Fruit fly (Drosophila melanogaster): Measurements from ENCODE around the gene CG7322.
A peak's percentile ranks its signal among the peaks of the same experiment; 100 is the strongest.

Gene CG7322

dm6 chrX:18843229-18844033, 14.1 kb downstream of the CG7322 start, which contains the start of gene htk (continued):
- peak; percentile 91 for TF ChIP-seq Dip2 (GFP tag; IDR thresholded peaks at IDR 0.05)
- TF ChIP-seq kni (GFP tag; optimal IDR thresholded peaks at IDR 0.05), result no peak
- peak; percentile 79 for TF ChIP-seq CG13624 (GFP tag; optimal IDR thresholded peaks at IDR 0.05)
- no peak for TF ChIP-seq grn (GFP tag; optimal IDR thresholded peaks at IDR 0.05)
- peak; percentile 9 for TF ChIP-seq Oli (tag; optimal IDR thresholded peaks at IDR 0.05)
- peak; percentile 3 for TF ChIP-seq CG18011 (GFP tag; optimal IDR thresholded peaks at IDR 0.05)
- TF ChIP-seq sd (tag; optimal IDR thresholded peaks at IDR 0.05), result peak; percentile 39
- TF ChIP-seq bab2 (GFP tag; optimal IDR thresholded peaks at IDR 0.05), result peak; percentile 77
- TF ChIP-seq E2f1 (GFP tag; IDR thresholded peaks at IDR 0.05), result peak; percentile 79
- TF ChIP-seq CG12942 (GFP tag; optimal IDR thresholded peaks at IDR 0.05), result peak; percentile 53
- peak; percentile 86 for TF ChIP-seq inv (GFP tag; IDR thresholded peaks at IDR 0.05; ENCODE audit: partially characterized antibody)
- TF ChIP-seq Doc3 (GFP tag; IDR thresholded peaks at IDR 0.05; ENCODE audit: partially characterized antibody), result peak; percentile 70; the same call in 2 of the 3 replicates
- peak; percentile 44 for TF ChIP-seq Sin3A (optimal IDR thresholded peaks at IDR 0.05)
- TF ChIP-seq MESR4 (GFP tag; optimal IDR thresholded peaks at IDR 0.05), result peak; percentile 92
- no peak for TF ChIP-seq dan (GFP tag; IDR thresholded peaks at IDR 0.05)
- no peak for TF ChIP-seq CG13296 (GFP tag; optimal IDR thresholded peaks at IDR 0.05)
- TF ChIP-seq CG7556 (GFP tag; optimal IDR thresholded peaks at IDR 0.05), result peak; percentile 21
- no peak for TF ChIP-seq run (tag; optimal IDR thresholded peaks at IDR 0.05)
- TF ChIP-seq cad (GFP tag; optimal IDR thresholded peaks at IDR 0.05), result no peak
- TF ChIP-seq Hmx (GFP tag; optimal IDR thresholded peaks at IDR 0.05), result no peak
- TF ChIP-seq TFAM (GFP tag; optimal IDR thresholded peaks at IDR 0.05), result no peak
- peak; percentile 87 for TF ChIP-seq CHES-1-like (GFP tag; optimal IDR thresholded peaks at IDR 0.05)
- peak; percentile 66 for TF ChIP-seq CG3163 (GFP tag; optimal IDR thresholded peaks at IDR 0.05)
- peak; percentile 86 for TF ChIP-seq HLH4C (GFP tag; IDR thresholded peaks at IDR 0.05; ENCODE audit: partially characterized antibody)
- TF ChIP-seq tup (GFP tag; optimal IDR thresholded peaks at IDR 0.05), result peak; percentile 5
- TF ChIP-seq CG8089 (GFP tag; optimal IDR thresholded peaks at IDR 0.05), result peak; percentile 66
- TF ChIP-seq Dref (GFP tag; IDR thresholded peaks at IDR 0.05), result peak; percentile 98
- peak; percentile 84 for TF ChIP-seq CG2116 (GFP tag; optimal IDR thresholded peaks at IDR 0.05)
- peak; percentile 55; the same call in 1 of the 2 replicates for TF ChIP-seq CG14014 (GFP tag; IDR thresholded peaks at IDR 0.05)
- peak; percentile 86; the same call in 2 of the 3 replicates for TF ChIP-seq Dbx (GFP tag; IDR thresholded peaks at IDR 0.05)
- TF ChIP-seq chif (GFP tag; optimal IDR thresholded peaks at IDR 0.05), result peak; percentile 57 to 79
- TF ChIP-seq CG11504 (tag; optimal IDR thresholded peaks at IDR 0.05), result peak; percentile 61
- no peak for TF ChIP-seq CG7372 (GFP tag; IDR thresholded peaks at IDR 0.05)
- no peak for TF ChIP-seq gcm (GFP tag; optimal IDR thresholded peaks at IDR 0.05)
- no peak for TF ChIP-seq salm (tag; optimal IDR thresholded peaks at IDR 0.05)
- TF ChIP-seq zen (tag; optimal IDR thresholded peaks at IDR 0.05), result peak; percentile 72
- TF ChIP-seq Kr (GFP tag; optimal IDR thresholded peaks at IDR 0.05), result peak; percentile 57
- TF ChIP-seq CoRest (tag; optimal IDR thresholded peaks at IDR 0.05), result peak; percentile 63
- peak; percentile 71 for TF ChIP-seq pho (GFP tag; optimal IDR thresholded peaks at IDR 0.05)
- TF ChIP-seq pros (GFP tag; optimal IDR thresholded peaks at IDR 0.05), result no peak
- TF ChIP-seq CG2199 (GFP tag; IDR thresholded peaks at IDR 0.05), result peak; percentile 65; the same call in 1 of the 3 replicates
- TF ChIP-seq Dll (GFP tag; IDR thresholded peaks at IDR 0.05; ENCODE audit: partially characterized antibody), result peak; percentile 85
- no peak for TF ChIP-seq fru (optimal IDR thresholded peaks at IDR 0.05)
- peak; percentile 39 for TF ChIP-seq CG7271 (tag; optimal IDR thresholded peaks at IDR 0.05)
- peak; percentile 45 for TF ChIP-seq bcd (GFP tag; optimal IDR thresholded peaks at IDR 0.05)
- peak; percentile 61 for TF ChIP-seq fu2 (GFP tag; optimal IDR thresholded peaks at IDR 0.05)
- TF ChIP-seq CG15601 (tag; optimal IDR thresholded peaks at IDR 0.05), result peak; percentile 60
- peak; percentile 38 for TF ChIP-seq CG7928 (GFP tag; optimal IDR thresholded peaks at IDR 0.05)
- peak; percentile 56 for TF ChIP-seq ranshi (GFP tag; IDR thresholded peaks at IDR 0.05)
